Fruit fly (Drosophila melanogaster): ENCODE results near the gene CG9270.

DNA sequence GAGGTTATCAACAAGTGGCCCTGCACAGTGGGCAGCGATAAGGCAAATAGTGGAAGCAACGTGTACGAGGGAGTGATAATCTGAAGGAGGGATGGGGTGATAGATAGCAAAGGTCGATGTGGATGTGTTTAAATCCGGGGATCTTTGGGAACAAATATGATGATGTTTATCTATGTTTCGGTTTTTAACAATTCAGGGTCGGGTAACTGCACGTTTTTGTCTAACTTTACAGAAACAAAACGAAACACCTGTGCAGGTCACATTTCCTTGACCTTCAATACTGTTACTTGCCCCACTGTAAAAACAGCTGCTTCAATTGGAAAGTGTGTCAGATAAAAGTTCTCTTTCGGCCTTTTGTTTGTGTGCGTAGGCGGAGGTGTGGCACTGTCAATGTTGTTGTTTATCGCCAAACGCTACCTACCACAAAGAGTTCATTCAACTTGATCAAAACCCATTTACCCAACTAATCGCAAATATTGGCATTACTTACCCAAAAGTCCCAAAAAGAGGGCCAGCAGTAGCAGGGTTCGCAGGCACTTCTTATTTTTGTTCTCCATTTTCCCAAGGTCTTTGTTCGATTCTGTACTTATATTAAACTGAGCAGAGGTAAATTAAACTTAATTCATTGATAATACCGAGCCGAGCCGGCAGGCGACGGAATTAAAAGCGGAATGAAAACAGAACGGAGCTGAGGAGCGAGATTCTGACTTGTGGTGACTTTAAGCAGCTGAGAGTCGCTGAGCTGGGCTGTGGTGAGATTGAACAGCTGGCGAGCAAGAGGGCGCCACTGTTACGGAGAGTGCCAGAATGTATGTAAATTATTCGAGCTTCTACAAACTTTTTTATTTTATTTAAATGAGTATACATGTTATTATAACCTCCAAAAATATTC lies 11.5 kb downstream of the CG9270 start, which contains the start of gene Mtp:
- TF ChIP-seq kay (GFP tag; ENCODE audit: borderline replicate concordance) (peak; percentile 42), cnc (optimal IDR thresholded peaks at IDR 0.05) (no peak)
